Fruit fly (Drosophila melanogaster) whole organism, embryonic: ENCODE measurements around the gene CG18581.

Experiments used
- ATbp ChIP-seq: fragments of 200-800 bp; sonication (Bioruptor generic); optimal IDR thresholded peaks from 2 replicates; lab custom pipeline; 2017; ENCODE audit warnings: missing biosample characterization, mild to moderate bottlenecking, missing genetic modification characterization, missing genetic modification reagents
- CG10431 ChIP-seq: fragments of 200-800 bp; sonication (Bioruptor generic); optimal IDR thresholded peaks from 3 replicates; lab custom pipeline; 2018; ENCODE audit warnings: missing biosample characterization, mild to moderate bottlenecking, missing genetic modification characterization
- CG10565 ChIP-seq: fragments of 200-800 bp; sonication (Bioruptor generic); optimal IDR thresholded peaks from 3 replicates; lab custom pipeline; 2016; ENCODE audit warnings: missing biosample characterization, mild to moderate bottlenecking, missing genetic modification characterization
- CG12155 ChIP-seq: fragments of 200-800 bp; sonication (Bioruptor generic); optimal IDR thresholded peaks from 3 replicates; lab custom pipeline; 2016; ENCODE audit warnings: missing biosample characterization, missing genetic modification characterization
- CG13287 ChIP-seq: fragments of 200-800 bp; sonication (Bioruptor generic); IDR thresholded peaks from 2 replicates; pipeline ENCODE4 v1.3.6; 2022; ENCODE audit warnings: missing biosample characterization, missing genetic modification characterization; ENCODE audit not compliant: partially characterized antibody
- CG14441 ChIP-seq: fragments of 200-800 bp; sonication (Bioruptor generic); IDR thresholded peaks from 2 replicates; pipeline ENCODE4 v1.3.6; 2022; ENCODE audit warnings: missing biosample characterization, missing genetic modification characterization
- CG16863 ChIP-seq: fragments of 200-800 bp; sonication (Bioruptor generic); optimal IDR thresholded peaks from 3 replicates; lab custom pipeline; 2016; ENCODE audit warnings: missing biosample characterization, missing genetic modification characterization
- CG18599 ChIP-seq: fragments of 200-800 bp; sonication (Bioruptor generic); optimal IDR thresholded peaks from 3 replicates; lab custom pipeline; 2017; ENCODE audit warnings: missing biosample characterization, missing genetic modification characterization, mild to moderate bottlenecking, moderate library complexity, missing genetic modification reagents
- CG2199 ChIP-seq: fragments of 200-800 bp; sonication (Bioruptor generic); IDR thresholded peaks from 3 replicates; pipeline ENCODE4 v1.3.6; 2022; ENCODE audit warnings: missing biosample characterization, missing genetic modification characterization
- CG30020 ChIP-seq: fragments of 200-800 bp; optimal IDR thresholded peaks from 2 replicates; lab custom pipeline; 2019; ENCODE audit warnings: missing biosample characterization, mild to moderate bottlenecking, missing genetic modification characterization, moderate library complexity
- CG30403 ChIP-seq: fragments of 200-800 bp; sonication (Bioruptor generic); optimal IDR thresholded peaks from 3 replicates; lab custom pipeline; 2016; ENCODE audit warnings: missing biosample characterization, missing genetic modification characterization
- CG30431 ChIP-seq: fragments of 200-800 bp; sonication (Bioruptor generic); optimal IDR thresholded peaks from 2 replicates; lab custom pipeline; 2017; ENCODE audit warnings: missing biosample characterization, missing genetic modification characterization
- CG32767 ChIP-seq: fragments of 200-800 bp; sonication (Bioruptor generic); IDR thresholded peaks from 2 replicates; pipeline ENCODE4 v1.3.6; 2022; ENCODE audit warnings: missing biosample characterization, missing genetic modification characterization
- CG3407 ChIP-seq: fragments of 200-800 bp; sonication (Bioruptor generic); optimal IDR thresholded peaks from 2 replicates; lab custom pipeline; 2018; ENCODE audit warnings: missing biosample characterization, mild to moderate bottlenecking, missing genetic modification characterization
- CG4404 ChIP-seq: fragments of 200-800 bp; sonication (Bioruptor generic); IDR thresholded peaks from 2 replicates; pipeline ENCODE4 v1.3.6; 2022; ENCODE audit warnings: missing biosample characterization, missing genetic modification characterization
- Camta ChIP-seq: fragments of 200-800 bp; sonication (Bioruptor generic); optimal IDR thresholded peaks from 2 replicates; lab custom pipeline; 2016; ENCODE audit warnings: missing biosample characterization, missing genetic modification characterization
- Dref ChIP-seq: fragments of 200-800 bp; sonication (Bioruptor generic); IDR thresholded peaks from 2 replicates; pipeline ENCODE4 v1.3.6; 2022; ENCODE audit warnings: missing biosample characterization, missing genetic modification characterization
- Drgx ChIP-seq: fragments of 200-800 bp; sonication (Bioruptor generic); IDR thresholded peaks from 2 replicates; pipeline ENCODE4 v1.3.6; 2022; ENCODE audit warnings: missing biosample characterization, missing genetic modification characterization
- ERR ChIP-seq: fragments of 200-800 bp; sonication (Bioruptor generic); optimal IDR thresholded peaks from 2 replicates; lab custom pipeline; 2016; ENCODE audit warnings: missing biosample characterization, missing genetic modification characterization
- H2.0 ChIP-seq: fragments of 200-800 bp; sonication (Bioruptor generic); IDR thresholded peaks from 2 replicates; pipeline ENCODE4 v1.3.6; 2022; ENCODE audit warnings: missing biosample characterization, missing genetic modification characterization
- Hr78 ChIP-seq, 2 experiments: fragments of 200-800 bp in 1 of 2; fragments of >200 bp in 1 of 2; sonication (Bioruptor generic) in 1 of 2; optimal IDR thresholded peaks; 2 replicates each; lab custom pipeline; 2017 to 2019; ENCODE audit warnings: missing biosample characterization in 2 of 2, missing genetic modification characterization in 2 of 2, mild to moderate bottlenecking in 1 of 2, moderate library complexity in 1 of 2
- Jarid2 ChIP-seq: fragments of 200-800 bp; sonication (Bioruptor generic); optimal IDR thresholded peaks from 3 replicates; lab custom pipeline; 2017; ENCODE audit warnings: mild to moderate bottlenecking, missing biosample characterization, missing genetic modification reagents, missing genetic modification characterization
- NFAT ChIP-seq: fragments of 200-800 bp; sonication (Bioruptor generic); IDR thresholded peaks from 2 replicates; pipeline ENCODE4 v1.3.6; 2022; ENCODE audit warnings: missing biosample characterization, missing genetic modification characterization
- Pdp1 ChIP-seq, 2 experiments: fragments of 200-800 bp; sonication (Bioruptor generic); optimal IDR thresholded peaks; 3 replicates each; lab custom pipeline; 2016; ENCODE audit warnings: missing biosample characterization in 2 of 2, missing genetic modification characterization in 2 of 2, mild to moderate bottlenecking in 1 of 2, moderate library complexity in 1 of 2
- Scr ChIP-seq: fragments of 200-800 bp; sonication (Bioruptor generic); IDR thresholded peaks from 2 replicates; pipeline ENCODE4 v1.3.6; 2022; ENCODE audit warnings: missing biosample characterization, missing genetic modification characterization; ENCODE audit not compliant: partially characterized antibody
- Sry-δ ChIP-seq: fragments of 200-800 bp; sonication (Bioruptor generic); optimal IDR thresholded peaks from 2 replicates; lab custom pipeline; 2016; ENCODE audit warnings: missing biosample characterization, missing genetic modification characterization
- Ssrp ChIP-seq: fragments of 200-800 bp; sonication (Bioruptor generic); optimal IDR thresholded peaks from 2 replicates; lab custom pipeline; 2018; ENCODE audit warnings: missing biosample characterization, mild to moderate bottlenecking, missing genetic modification characterization, moderate library complexity
- TFAM ChIP-seq: fragments of 200-800 bp; sonication (Bioruptor generic); optimal IDR thresholded peaks from 2 replicates; lab custom pipeline; 2017; ENCODE audit warnings: missing biosample characterization, missing genetic modification characterization, inconsistent platforms
- danr ChIP-seq: fragments of 200-800 bp; sonication (Bioruptor generic); IDR thresholded peaks from 2 replicates; pipeline ENCODE4 v1.3.6; 2022; ENCODE audit warnings: missing biosample characterization, missing genetic modification characterization
- dati ChIP-seq: fragments of 200-800 bp; sonication (Bioruptor generic); IDR thresholded peaks from 2 replicates; pipeline ENCODE4 v1.3.6; 2022; ENCODE audit warnings: missing biosample characterization, missing genetic modification characterization
- dmrt99B ChIP-seq: fragments of 200-800 bp; sonication (Bioruptor generic); optimal IDR thresholded peaks from 2 replicates; lab custom pipeline; 2018; ENCODE audit warnings: missing biosample characterization, mild to moderate bottlenecking, missing genetic modification characterization, moderate library complexity
- fd64A ChIP-seq: fragments of 200-800 bp; sonication (Bioruptor generic); optimal IDR thresholded peaks from 3 replicates; lab custom pipeline; 2018; ENCODE audit warnings: missing biosample characterization, mild to moderate bottlenecking, missing genetic modification characterization
- fru ChIP-seq: fragments of >200 bp; optimal IDR thresholded peaks from 2 replicates; lab custom pipeline; 2017
- gem ChIP-seq: fragments of 200-800 bp; sonication (Bioruptor generic); optimal IDR thresholded peaks from 2 replicates; lab custom pipeline; 2019; ENCODE audit warnings: missing biosample characterization, mild to moderate bottlenecking, missing genetic modification characterization, moderate library complexity
- grau ChIP-seq: fragments of 200-800 bp; optimal IDR thresholded peaks from 3 replicates; lab custom pipeline; 2019; ENCODE audit warnings: missing biosample characterization, mild to moderate bottlenecking, missing genetic modification characterization, moderate library complexity
- grn ChIP-seq: fragments of 200-800 bp; sonication (Bioruptor generic); optimal IDR thresholded peaks from 3 replicates; lab custom pipeline; 2017; ENCODE audit warnings: missing biosample characterization, missing genetic modification characterization
- nau ChIP-seq: fragments of 200-800 bp; sonication (Bioruptor generic); optimal IDR thresholded peaks from 3 replicates; lab custom pipeline; 2017; ENCODE audit warnings: missing biosample characterization, mild to moderate bottlenecking, missing genetic modification characterization, missing genetic modification reagents
- peb ChIP-seq: fragments of 200-800 bp; sonication (Bioruptor generic); IDR thresholded peaks from 2 replicates; pipeline ENCODE4 v1.3.6; 2022; ENCODE audit warnings: missing biosample characterization, missing genetic modification characterization
- psq ChIP-seq: fragments of 200-800 bp; sonication (Bioruptor generic); optimal IDR thresholded peaks from 2 replicates; lab custom pipeline; 2017; ENCODE audit warnings: missing biosample characterization, missing genetic modification characterization
- run ChIP-seq: fragments of 200-800 bp; sonication (Bioruptor generic); optimal IDR thresholded peaks from 3 replicates; lab custom pipeline; 2018; ENCODE audit warnings: missing biosample characterization, mild to moderate bottlenecking, missing genetic modification characterization
- sc ChIP-seq, 3 experiments: fragments of >200 bp in 2 of 3; fragments of 200-800 bp in 1 of 3; sonication (Bioruptor generic) in 1 of 3; optimal IDR thresholded peaks; 2 replicates in 2 of 3; 3 replicates in 1 of 3; lab custom pipeline; 2017; ENCODE audit warnings: mild to moderate bottlenecking in 1 of 3, missing biosample characterization in 1 of 3, missing genetic modification characterization in 1 of 3, missing genetic modification reagents in 1 of 3
- sima ChIP-seq: fragments of 200-800 bp; sonication (Bioruptor generic); optimal IDR thresholded peaks from 2 replicates; lab custom pipeline; 2016; ENCODE audit warnings: missing biosample characterization, missing genetic modification characterization
- slou ChIP-seq: fragments of 200-800 bp; sonication (Bioruptor generic); optimal IDR thresholded peaks from 3 replicates; lab custom pipeline; 2016; ENCODE audit warnings: missing biosample characterization, missing genetic modification characterization
- tin ChIP-seq: fragments of 200-800 bp; sonication (Bioruptor generic); optimal IDR thresholded peaks from 3 replicates; lab custom pipeline; 2016; ENCODE audit warnings: missing biosample characterization, missing genetic modification characterization
- ttk ChIP-seq: fragments of 200-800 bp; sonication (Bioruptor generic); IDR thresholded peaks from 2 replicates; pipeline ENCODE4 v2.1.2; 2022; ENCODE audit warnings: missing biosample characterization, missing genetic modification characterization
- twi ChIP-seq: fragments of 200-800 bp; optimal IDR thresholded peaks from 2 replicates; lab custom pipeline; 2019; ENCODE audit warnings: missing biosample characterization, mild to moderate bottlenecking, missing genetic modification characterization, moderate library complexity
- vvl ChIP-seq: fragments of 200-800 bp; sonication (Bioruptor generic); IDR thresholded peaks from 2 replicates; pipeline ENCODE4 v1.3.6; 2022; ENCODE audit warnings: missing biosample characterization, missing genetic modification characterization
- wor ChIP-seq: fragments of 200-800 bp; sonication (Bioruptor generic); IDR thresholded peaks from 2 replicates; pipeline ENCODE4 v1.3.6; 2022; ENCODE audit warnings: missing biosample characterization, missing genetic modification characterization
- zfh1 ChIP-seq: fragments of 200-800 bp; sonication (Bioruptor generic); IDR thresholded peaks from 3 replicates; pipeline ENCODE4 v1.3.6; 2022; ENCODE audit warnings: missing biosample characterization, missing genetic modification characterization

Gene CG18581

DNA sequence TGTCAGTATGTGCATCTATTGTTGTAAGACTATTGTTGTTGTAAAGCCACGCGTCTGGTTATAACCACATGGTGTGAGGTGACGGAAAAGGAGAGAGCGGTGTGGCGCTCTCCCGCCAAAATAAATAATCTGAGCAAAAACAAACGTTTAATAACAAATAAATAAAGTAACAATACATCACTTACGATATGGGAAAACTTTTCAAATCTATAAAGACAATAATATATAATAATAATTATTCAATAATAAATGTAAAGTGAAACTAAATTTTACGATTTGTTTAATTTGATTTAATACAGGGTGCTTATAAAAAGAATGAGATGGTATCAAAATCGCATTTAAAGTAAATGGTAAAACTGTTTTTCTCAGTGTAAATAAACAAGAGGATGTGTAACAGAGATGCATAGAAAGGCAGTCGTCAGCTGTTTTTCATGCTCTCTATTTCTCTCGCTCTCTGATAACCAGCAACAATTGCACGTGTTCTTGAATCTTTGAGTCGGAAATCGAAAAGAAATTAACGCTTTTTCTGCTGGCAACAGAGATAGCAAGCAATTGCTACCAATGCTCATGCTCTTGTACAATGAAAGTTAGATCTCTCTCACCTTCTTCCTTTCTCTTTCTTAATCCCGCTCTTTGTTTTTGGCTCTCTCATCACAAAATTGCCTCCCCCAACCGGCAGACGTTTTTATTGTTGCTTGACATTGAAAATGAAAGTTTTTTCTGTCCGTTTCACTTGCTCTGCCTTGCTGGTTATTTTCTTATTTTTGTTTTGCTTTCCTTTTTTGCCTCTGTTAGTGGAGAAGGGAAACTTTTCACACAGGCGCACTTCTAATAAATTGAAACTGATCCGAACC is 48.9 kb upstream of the CG18581 start (continued):
- TF ChIP-seq Drgx (peak; percentile 86), CG12155 (GFP tag; lab: Kevin White, UChicago) (peak; percentile 38), CG30403 (GFP tag; lab: Kevin White, UChicago) (peak; percentile 85), CG4404 (GFP tag; lab: Robert Waterston, UW) (peak; percentile 37), CG13287 (GFP tag; lab: Robert Waterston, UW) (no peak), Scr (GFP tag; lab: Robert Waterston, UW) (no peak), sima (GFP tag; lab: Kevin White, UChicago) (no peak), vvl (GFP tag; lab: Robert Waterston, UW) (peak; percentile 97), TFAM (GFP tag; lab: Kevin White, UChicago) (peak; percentile 35), CG10565 (peak; percentile 22), twi (tag; lab: Kevin White, UChicago) (peak; percentile 45), CG3407 (GFP tag; lab: Kevin White, UChicago) (peak; percentile 79), Hr78 (GFP tag; optimal IDR thresholded peaks at IDR 0.05; lab: Kevin White, UChicago) (peak in 1 of 2 experiments; percentile 81), CG10431 (peak; percentile 58), ATbp (GFP tag; lab: Kevin White, UChicago) (peak; percentile 95), dmrt99B (tag; lab: Kevin White, UChicago) (peak; percentile 89), CG2199 (GFP tag; lab: Robert Waterston, UW) (0 out of 3 replicates have a peak, but pooled peaks have one; percentile 35), psq (GFP tag; lab: Kevin White, UChicago) (peak; percentile 11), CG14441 (GFP tag; lab: Robert Waterston, UW) (peak; percentile 71), run (peak; percentile 92), fru (lab: Kevin White, UChicago) (no peak), tin (GFP tag; lab: Kevin White, UChicago) (peak; percentile 68), sc (optimal IDR thresholded peaks at IDR 0.05; lab: Kevin White, UChicago) (no peak), sc (GFP tag; optimal IDR thresholded peaks at IDR 0.05; lab: Kevin White, UChicago) (peak; percentile 77), CG18599 (GFP tag; lab: Kevin White, UChicago) (peak; percentile 92), CG16863 (GFP tag; lab: Kevin White, UChicago) (no peak), danr (GFP tag; lab: Robert Waterston, UW) (no peak; the same call in 1 of the 2 replicates), NFAT (GFP tag; lab: Robert Waterston, UW) (peak; percentile 70; the same call in 1 of the 2 replicates), slou (GFP tag; lab: Kevin White, UChicago) (no peak), grau (tag; lab: Kevin White, UChicago) (peak; percentile 86), H2.0 (GFP tag; lab: Robert Waterston, UW) (peak; percentile 63), Dref (GFP tag; lab: Robert Waterston, UW) (no peak), nau (peak; percentile 80), Ssrp (tag; lab: Kevin White, UChicago) (peak; percentile 82), ttk (peak; percentile 84), grn (peak; percentile 38), gem (tag; lab: Kevin White, UChicago) (peak; percentile 97), Pdp1 (GFP tag; optimal IDR thresholded peaks at IDR 0.05; lab: Kevin White, UChicago) (no peak), zfh1 (GFP tag; lab: Robert Waterston, UW) (peak; percentile 90), dati (GFP tag; lab: Robert Waterston, UW) (no peak), ERR (no peak), Camta (GFP tag; lab: Kevin White, UChicago) (no peak), Jarid2 (GFP tag; lab: Kevin White, UChicago) (peak; percentile 43), CG30431 (peak; percentile 6), wor (peak; percentile 50; the same call in 1 of the 2 replicates), Sry-δ (GFP tag; lab: Kevin White, UChicago) (no peak), CG32767 (peak; percentile 87), CG30020 (tag; lab: Kevin White, UChicago) (peak; percentile 29), fd64A (GFP tag; lab: Kevin White, UChicago) (no peak), peb (GFP tag; lab: Robert Waterston, UW) (peak; percentile 75)
